Fruit fly (Drosophila melanogaster): ENCODE data around the gene GCS2alpha.
"Not testable (repeated sequence)": the region's sequence is repeated elsewhere in the genome, so short reads cannot be mapped to it uniquely, and the experiment has no call there.

DNA sequence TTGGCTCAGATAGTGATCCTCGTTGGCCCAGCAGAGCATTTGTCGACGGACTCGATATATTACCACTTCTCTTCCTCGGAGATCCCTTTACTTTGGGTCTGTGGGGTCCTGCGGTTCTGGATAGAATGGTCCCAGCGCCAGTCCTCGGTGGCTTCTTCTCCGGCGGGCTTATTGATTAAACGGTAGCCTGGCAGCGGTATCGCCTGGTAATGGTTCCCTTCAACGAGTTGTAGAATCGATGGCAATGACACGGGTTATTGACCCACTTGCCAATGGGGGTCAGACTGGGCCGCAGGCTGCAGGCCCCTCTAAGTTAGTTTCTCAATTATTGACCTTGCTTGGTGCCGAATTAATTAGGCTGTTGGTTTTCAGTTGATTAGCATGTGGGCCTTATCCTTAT is 15.9 kb upstream of the GCS2alpha start, which contains the start of gene CG32819:
- TF ChIP-seq CG11617 (GFP tag; optimal IDR thresholded peaks at IDR 0.05); tj (GFP tag; optimal IDR thresholded peaks at IDR 0.05); Crg-1 (GFP tag; optimal IDR thresholded peaks at IDR 0.05); CG33017 (tag; optimal IDR thresholded peaks at IDR 0.05); Hr96 (GFP tag; optimal IDR thresholded peaks at IDR 0.05); pad (GFP tag; optimal IDR thresholded peaks at IDR 0.05); CG7045 (GFP tag; optimal IDR thresholded peaks at IDR 0.05); kay (GFP tag; ENCODE audit: borderline replicate concordance); cic (GFP tag; optimal IDR thresholded peaks at IDR 0.05); Mnt (GFP tag; optimal IDR thresholded peaks at IDR 0.05); bab1 (GFP tag; optimal IDR thresholded peaks at IDR 0.05); CG5204 (GFP tag; optimal IDR thresholded peaks at IDR 0.05); CG7101 (tag; optimal IDR thresholded peaks at IDR 0.05); Clk (GFP tag; optimal IDR thresholded peaks at IDR 0.05): not testable (repeated sequence)
